Worm (Caenorhabditis elegans): Measurements from ENCODE around the gene tpan-1.
A peak's percentile ranks its signal among the peaks of the same experiment; 100 is the strongest.

tpan-1 gene

DNA sequence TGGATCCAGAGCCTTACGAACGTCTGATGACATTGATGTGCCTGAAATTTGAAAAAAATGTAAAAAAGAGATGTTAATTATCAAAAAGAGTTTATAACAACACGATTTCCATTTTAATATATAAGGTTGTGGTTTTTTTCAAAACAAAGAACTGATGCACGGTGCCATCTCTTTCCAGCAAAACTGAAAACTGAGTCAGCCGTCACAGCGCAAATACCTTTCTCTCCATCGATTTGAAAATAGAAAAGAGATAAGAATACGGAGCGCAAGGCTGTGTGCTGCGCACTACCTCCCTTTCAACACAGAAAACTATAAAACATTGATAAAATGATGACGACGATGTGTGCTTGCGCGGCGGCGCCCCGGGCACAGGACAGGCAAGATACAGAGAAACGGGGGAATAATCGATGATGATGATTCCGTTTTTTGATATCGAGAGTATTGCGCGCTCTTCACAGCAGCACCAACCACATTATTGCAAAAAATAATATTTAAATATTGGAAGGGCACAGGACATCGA, 3.1 kb downstream of the tpan-1 start, which contains the start of gene Y44A6D.3:
Gene Y44A6D.3 (minus strand): TSS at position 51 of the 520 bp plus-strand sequence.
- TF ChIP-seq lin-35 (GFP tag; optimal IDR thresholded peaks at IDR 0.05) (peak in 1 of 2 experiments; percentile 10), nhr-28 (tag; optimal IDR thresholded peaks at IDR 0.05) (no peak), efl-1 (optimal IDR thresholded peaks at IDR 0.05) (no peak), efl-1 (GFP tag; optimal IDR thresholded peaks at IDR 0.05 in 1 of 2) (peak in 1 of 2 experiments; percentile 68), aly-2 (tag; optimal IDR thresholded peaks at IDR 0.05) (no peak), dsc-1 (tag; optimal IDR thresholded peaks at IDR 0.05) (peak; percentile 19), elt-2 (tag; optimal IDR thresholded peaks at IDR 0.05) (peak; percentile 46)

DNA sequence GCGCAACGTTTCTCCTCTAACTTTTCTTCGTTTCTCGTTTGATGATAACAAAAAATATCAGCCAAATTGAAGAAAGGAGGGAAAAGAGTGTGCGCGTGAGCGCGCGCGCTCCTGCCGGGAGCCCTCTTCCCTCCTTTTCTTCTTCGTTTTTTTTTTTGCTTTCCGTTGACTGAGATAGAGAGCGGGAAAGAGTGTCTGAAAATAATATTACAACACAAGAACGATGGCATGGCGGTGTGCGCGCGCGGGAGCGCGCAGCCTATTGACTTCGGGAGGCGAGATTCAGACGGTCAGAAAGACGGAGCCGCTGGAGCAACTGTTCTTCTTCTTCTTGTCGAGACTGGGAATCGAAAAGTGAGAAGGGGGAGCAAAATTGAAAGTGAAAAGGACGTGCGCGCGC, 4.5 kb downstream of the tpan-1 start:
- TF ChIP-seq dsc-1 (tag; optimal IDR thresholded peaks at IDR 0.05) (peak; percentile 62), nhr-71 (tag; optimal IDR thresholded peaks at IDR 0.05) (peak; percentile 55), ceh-90 (tag; optimal IDR thresholded peaks at IDR 0.05) (no peak), swsn-7 (tag; optimal IDR thresholded peaks at IDR 0.05) (peak; percentile 8), nhr-47 (tag; optimal IDR thresholded peaks at IDR 0.05) (no peak), mdl-1 (tag; optimal IDR thresholded peaks at IDR 0.05) (peak in 1 of 2 experiments; percentile 19), unc-98 (GFP tag; IDR thresholded peaks at IDR 0.05) (peak; percentile 6; the same call in 1 of the 2 replicates), pag-3 (tag; optimal IDR thresholded peaks at IDR 0.05; ENCODE audit: borderline replicate concordance, insufficient read depth) (peak; percentile 91), nhr-19 (GFP tag; conservative IDR thresholded peaks at IDR 0.05) (peak; percentile 38), lin-14 (GFP tag; optimal IDR thresholded peaks at IDR 0.05) (peak; percentile 87), nhr-20 (tag; optimal IDR thresholded peaks at IDR 0.05) (peak; percentile 22), unc-130 (tag; optimal IDR thresholded peaks at IDR 0.05) (peak; percentile 29), alr-1 (tag; optimal IDR thresholded peaks at IDR 0.05; ENCODE audit: borderline replicate concordance) (no peak), lsy-2 (tag; optimal IDR thresholded peaks at IDR 0.05) (peak in 1 of 2 experiments; percentile 48), mep-1 (tag; optimal IDR thresholded peaks at IDR 0.05) (peak; percentile 46), rnt-1 (tag; optimal IDR thresholded peaks at IDR 0.05) (peak; percentile 61), lir-3 (tag; optimal IDR thresholded peaks at IDR 0.05; ENCODE audit: poor library complexity) (no peak), ceh-8 (GFP tag; optimal IDR thresholded peaks at IDR 0.05) (no peak), snu-23 (GFP tag; optimal IDR thresholded peaks at IDR 0.05) (peak; percentile 52), efl-1 (optimal IDR thresholded peaks at IDR 0.05) (peak in 1 of 2 experiments; percentile 3), efl-1 (GFP tag; optimal IDR thresholded peaks at IDR 0.05 in 1 of 2) (no peak), lin-35 (GFP tag; optimal IDR thresholded peaks at IDR 0.05) (peak in 1 of 2 experiments; percentile 8)

DNA sequence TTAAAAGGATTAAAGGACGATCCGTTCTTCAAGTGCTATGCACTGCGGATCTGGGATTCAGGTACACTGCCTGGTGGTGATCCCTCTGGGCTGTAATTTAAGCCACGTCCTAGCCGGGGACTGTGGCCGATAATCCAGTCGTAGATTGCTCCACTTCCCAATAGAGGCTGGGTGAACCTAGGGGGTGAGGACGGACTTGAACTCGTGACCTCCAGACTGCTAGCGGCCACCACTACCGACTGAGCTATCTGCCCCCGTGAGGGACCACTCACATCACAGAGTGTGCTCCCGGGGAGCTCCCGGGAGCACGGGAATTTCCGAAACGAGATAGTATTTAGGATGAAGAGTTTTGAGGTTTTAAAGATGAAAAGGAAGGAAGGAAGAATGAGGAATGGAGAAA, 6.1 kb downstream of the tpan-1 start:
- TF ChIP-seq rnt-1 (tag; optimal IDR thresholded peaks at IDR 0.05) (peak; percentile 20), nhr-19 (GFP tag; conservative IDR thresholded peaks at IDR 0.05) (peak; percentile 39)

DNA sequence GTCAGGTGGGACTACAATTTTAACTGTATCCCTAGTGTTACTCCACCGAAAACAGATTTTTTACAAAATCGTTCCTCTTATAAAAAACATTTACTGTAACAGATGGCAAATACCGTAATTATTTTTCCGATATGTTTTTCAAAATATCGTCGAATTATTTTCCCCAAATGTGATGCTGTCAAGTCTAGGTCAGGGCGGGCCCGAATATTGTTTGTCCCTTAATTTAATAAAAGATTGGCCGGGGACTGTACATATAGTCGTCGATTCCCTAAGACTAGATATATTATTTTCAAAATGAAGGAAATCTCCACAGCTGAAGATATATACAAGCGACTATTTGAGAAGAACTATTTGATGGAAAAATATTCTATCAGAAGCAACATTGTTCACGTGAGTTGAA, 8.6 kb downstream of the tpan-1 start, which contains the start of gene sdf-9:
Gene sdf-9 (plus strand): TSS at position 301 of the 400 bp plus-strand sequence.
- no peak for TF ChIP-seq blmp-1 (tag; optimal IDR thresholded peaks at IDR 0.05)
- TF ChIP-seq ceh-82 (tag; optimal IDR thresholded peaks at IDR 0.05), result no peak
- peak; percentile 26 for TF ChIP-seq ceh-8 (GFP tag; optimal IDR thresholded peaks at IDR 0.05)
- no peak for TF ChIP-seq elt-3 (tag; optimal IDR thresholded peaks at IDR 0.05)

DNA sequence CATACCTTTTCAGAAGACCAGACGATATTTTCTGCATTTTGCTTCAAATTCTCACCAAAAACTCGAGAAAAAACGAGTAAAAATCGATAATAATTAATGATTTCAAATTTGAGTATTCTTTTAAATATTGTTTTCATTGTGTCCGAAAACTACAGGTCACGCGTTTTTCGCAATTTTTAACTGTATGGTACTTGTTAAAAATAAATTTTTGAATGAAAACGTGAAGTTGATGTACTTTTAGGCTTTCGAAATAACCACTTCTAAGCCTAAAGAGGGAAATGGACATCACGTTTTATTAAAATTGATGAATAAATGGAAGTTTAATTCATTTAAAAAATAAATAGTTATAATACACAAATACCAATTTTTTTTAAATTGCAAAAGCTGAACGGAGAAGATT, 13.6 kb downstream of the tpan-1 start, which contains the start of gene Y44A6D.5:
Gene Y44A6D.5 (minus strand): TSS at position 101 of the 400 bp plus-strand sequence.
- no peak for TF ChIP-seq efl-1 (optimal IDR thresholded peaks at IDR 0.05)
- peak in 1 of 2 experiments; percentile 66 for TF ChIP-seq efl-1 (GFP tag; optimal IDR thresholded peaks at IDR 0.05 in 1 of 2)
- no peak for TF ChIP-seq ama-1 (optimal IDR thresholded peaks at IDR 0.05)

DNA sequence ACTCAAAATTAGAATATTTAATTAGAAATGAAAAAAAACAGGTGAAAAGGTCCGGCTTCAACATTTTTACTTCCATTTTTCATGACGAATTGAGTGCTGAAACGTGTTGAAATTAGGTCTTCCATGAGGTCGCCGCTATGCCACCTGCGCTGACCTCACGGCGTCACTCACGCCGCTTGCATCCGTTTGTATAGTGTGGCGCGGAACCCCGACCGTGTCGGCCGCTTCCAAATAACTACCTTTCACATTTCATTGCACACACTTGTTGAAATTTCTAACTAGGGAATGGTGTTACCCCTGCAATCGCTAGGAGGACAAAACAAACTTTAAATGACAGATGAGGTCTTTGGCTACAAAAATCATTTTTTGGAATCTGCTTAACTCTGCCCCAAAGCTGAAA, 14.2 kb downstream of the tpan-1 start:
- TF ChIP-seq nhr-71 (tag; optimal IDR thresholded peaks at IDR 0.05), result peak; percentile 10
- TF ChIP-seq snpc-4 (tag; optimal IDR thresholded peaks at IDR 0.05), result peak; percentile 94
- TF ChIP-seq nhr-90 (tag; optimal IDR thresholded peaks at IDR 0.05; ENCODE audit: poor library complexity), result peak; percentile 23
- peak; percentile 4 for TF ChIP-seq snu-23 (GFP tag; optimal IDR thresholded peaks at IDR 0.05)
- peak; percentile 23; the same call in 1 of the 2 replicates for TF ChIP-seq grh-1 (GFP tag; IDR thresholded peaks at IDR 0.05)
- TF ChIP-seq nhr-47 (tag; optimal IDR thresholded peaks at IDR 0.05), result peak; percentile 17
- peak; percentile 27 for TF ChIP-seq nhr-85 (tag)

Measured in whole organism, L1 larva.